Fruit fly (Drosophila melanogaster) whole organism, embryonic: ENCODE data around the gene Sfxn2.

ENCODE experiments used
- Asciz ChIP-seq: fragments of 200-800 bp; sonication (Bioruptor generic); optimal IDR thresholded peaks from 2 replicates; lab custom pipeline; 2017; ENCODE audit warnings: missing biosample characterization, mild to moderate bottlenecking, missing genetic modification characterization, missing genetic modification reagents
- Awh ChIP-seq: fragments of 200-800 bp; sonication (Bioruptor generic); IDR thresholded peaks from 2 replicates; pipeline ENCODE4, ENCODE4 v1.3.6; 2022; ENCODE audit warnings: missing biosample characterization, missing genetic modification characterization
- CG11085 ChIP-seq: fragments of 200-800 bp; sonication (Bioruptor generic); IDR thresholded peaks from 2 replicates; pipeline ENCODE4 v1.3.6; 2022; ENCODE audit warnings: missing biosample characterization, missing genetic modification characterization
- CG12071 ChIP-seq: fragments of 200-800 bp; sonication (Bioruptor generic); optimal IDR thresholded peaks from 3 replicates; lab custom pipeline; 2018; ENCODE audit warnings: missing biosample characterization, mild to moderate bottlenecking, missing genetic modification characterization
- CG1233 ChIP-seq: fragments of 200-800 bp; sonication (Bioruptor generic); optimal IDR thresholded peaks from 4 replicates; lab custom pipeline; 2018; ENCODE audit warnings: missing biosample characterization, mild to moderate bottlenecking, missing genetic modification characterization
- CG13287 ChIP-seq: fragments of 200-800 bp; sonication (Bioruptor generic); IDR thresholded peaks from 2 replicates; pipeline ENCODE4 v1.3.6; 2022; ENCODE audit warnings: missing biosample characterization, missing genetic modification characterization; ENCODE audit not compliant: partially characterized antibody
- CG15073 ChIP-seq: fragments of 200-800 bp; sonication (Bioruptor generic); optimal IDR thresholded peaks from 2 replicates; lab custom pipeline; 2016; ENCODE audit warnings: missing biosample characterization, missing genetic modification characterization
- CG1603 ChIP-seq: fragments of 200-800 bp; sonication (Bioruptor generic); optimal IDR thresholded peaks from 2 replicates; lab custom pipeline; 2019; ENCODE audit warnings: missing biosample characterization, mild to moderate bottlenecking, missing genetic modification characterization, moderate library complexity
- CG17186 ChIP-seq: fragments of 200-800 bp; sonication (Bioruptor generic); optimal IDR thresholded peaks from 3 replicates; lab custom pipeline; 2017; ENCODE audit warnings: missing biosample characterization, missing genetic modification reagents, missing genetic modification characterization
- CG17912 ChIP-seq: fragments of 200-800 bp; sonication (Bioruptor generic); optimal IDR thresholded peaks from 2 replicates; lab custom pipeline; 2018; ENCODE audit warnings: missing biosample characterization, mild to moderate bottlenecking, missing genetic modification characterization
- CG18011 ChIP-seq: fragments of 200-800 bp; sonication (Bioruptor generic); optimal IDR thresholded peaks from 2 replicates; lab custom pipeline; 2017; ENCODE audit warnings: missing biosample characterization, missing genetic modification characterization, mild to moderate bottlenecking, moderate library complexity, missing genotype
- CG2678 ChIP-seq: fragments of 200-800 bp; sonication (Bioruptor generic); optimal IDR thresholded peaks from 3 replicates; lab custom pipeline; 2019; ENCODE audit warnings: missing biosample characterization, mild to moderate bottlenecking, missing genetic modification characterization, moderate library complexity
- CG4707 ChIP-seq: fragments of 200-800 bp; sonication (Bioruptor generic); optimal IDR thresholded peaks from 2 replicates; lab custom pipeline; 2018; ENCODE audit warnings: missing biosample characterization, mild to moderate bottlenecking, missing genetic modification characterization, moderate library complexity
- CG5953 ChIP-seq: fragments of 200-800 bp; sonication (Bioruptor generic); IDR thresholded peaks from 2 replicates; pipeline ENCODE4 v1.3.6; 2022; ENCODE audit warnings: missing biosample characterization, missing genetic modification characterization
- CG6854 ChIP-seq: fragments of 200-800 bp; sonication (Bioruptor generic); optimal IDR thresholded peaks from 3 replicates; lab custom pipeline; 2017; ENCODE audit warnings: missing biosample characterization, mild to moderate bottlenecking, missing genetic modification characterization
- CG9437 ChIP-seq: fragments of 200-800 bp; sonication (Bioruptor generic); optimal IDR thresholded peaks from 2 replicates; lab custom pipeline; 2018; ENCODE audit warnings: missing biosample characterization, mild to moderate bottlenecking, missing genetic modification characterization
- Camta ChIP-seq: fragments of 200-800 bp; sonication (Bioruptor generic); optimal IDR thresholded peaks from 2 replicates; lab custom pipeline; 2016; ENCODE audit warnings: missing biosample characterization, missing genetic modification characterization
- CkIIα-i1 ChIP-seq: fragments of 200-800 bp; sonication (Bioruptor generic); IDR thresholded peaks from 2 replicates; pipeline ENCODE4 v1.3.6; 2022; ENCODE audit warnings: missing biosample characterization, missing genetic modification characterization
- Dfd ChIP-seq, 2 experiments: fragments of >200 bp; optimal IDR thresholded peaks; 2 replicates each; lab custom pipeline; 2017; ENCODE audit warnings: missing biosample characterization in 2 of 2, missing genetic modification characterization in 2 of 2
- Dip3 ChIP-seq: fragments of 200-800 bp; sonication (Bioruptor generic); optimal IDR thresholded peaks from 3 replicates; lab custom pipeline; 2016; ENCODE audit warnings: missing biosample characterization, missing genetic modification characterization
- Fer2 ChIP-seq: fragments of 200-800 bp; sonication (Bioruptor generic); optimal IDR thresholded peaks from 2 replicates; lab custom pipeline; 2018; ENCODE audit warnings: missing biosample characterization, mild to moderate bottlenecking, missing genetic modification characterization, moderate library complexity
- HLH3B ChIP-seq: fragments of 200-800 bp; sonication (Bioruptor generic); IDR thresholded peaks from 2 replicates; pipeline ENCODE4 v1.3.6; 2022; ENCODE audit warnings: missing biosample characterization, missing genetic modification characterization
- Nf-YB ChIP-seq: fragments of 200-800 bp; sonication (Bioruptor generic); optimal IDR thresholded peaks from 3 replicates; lab custom pipeline; 2019; ENCODE audit warnings: missing biosample characterization, mild to moderate bottlenecking, missing genetic modification characterization, moderate library complexity
- Nf-YC ChIP-seq: fragments of 200-800 bp; optimal IDR thresholded peaks from 3 replicates; lab custom pipeline; 2019; ENCODE audit warnings: missing biosample characterization, mild to moderate bottlenecking, missing genetic modification characterization, moderate library complexity
- Stat92E ChIP-seq, 3 experiments: fragments of >200 bp in 2 of 3; fragments of 200-800 bp in 1 of 3; sonication (Bioruptor generic) in 1 of 3; optimal IDR thresholded peaks; 2 replicates each; lab custom pipeline; 2017 to 2019; ENCODE audit warnings: missing biosample characterization in 3 of 3, missing genetic modification characterization in 3 of 3, mild to moderate bottlenecking in 1 of 3, moderate library complexity in 1 of 3
- Trl ChIP-seq, 3 experiments: fragments of >200 bp in 2 of 3; fragments of 200-800 bp in 1 of 3; sonication (Bioruptor generic) in 1 of 3; optimal IDR thresholded peaks; 2 replicates in 1 of 3; 3 replicates in 2 of 3; lab custom pipeline; 2016 to 2017; ENCODE audit warnings: missing biosample characterization in 1 of 3, missing genetic modification characterization in 1 of 3
- Usf ChIP-seq: fragments of 200-800 bp; sonication (Bioruptor generic); optimal IDR thresholded peaks from 2 replicates; lab custom pipeline; 2017; ENCODE audit warnings: missing genotype, missing biosample characterization, missing genetic modification characterization
- ato ChIP-seq: fragments of 200-800 bp; sonication (Bioruptor generic); IDR thresholded peaks from 2 replicates; pipeline ENCODE4 v1.3.6; 2022; ENCODE audit warnings: missing biosample characterization, missing genetic modification characterization; ENCODE audit not compliant: partially characterized antibody
- chn ChIP-seq: fragments of 200-800 bp; sonication (Bioruptor generic); optimal IDR thresholded peaks from 2 replicates; lab custom pipeline; 2016; ENCODE audit warnings: missing biosample characterization, missing genetic modification characterization
- corto ChIP-seq: fragments of 200-800 bp; sonication (Bioruptor generic); optimal IDR thresholded peaks from 2 replicates; lab custom pipeline; 2016; ENCODE audit warnings: missing biosample characterization, mild to moderate bottlenecking, missing genetic modification characterization, moderate library complexity
- croc ChIP-seq: fragments of 200-800 bp; sonication (Bioruptor generic); conservative IDR thresholded peaks from 3 replicates; pipeline ENCODE4 v1.3.6; 2022; ENCODE audit warnings: missing biosample characterization, missing genetic modification characterization
- ewg ChIP-seq: fragments of 200-800 bp; sonication (Bioruptor generic); optimal IDR thresholded peaks from 3 replicates; lab custom pipeline; 2017; ENCODE audit warnings: mild to moderate bottlenecking, missing biosample characterization, missing genetic modification reagents, missing genetic modification characterization
- gfzf ChIP-seq: fragments of 200-800 bp; sonication (Bioruptor generic); optimal IDR thresholded peaks from 2 replicates; lab custom pipeline; 2016; ENCODE audit warnings: missing biosample characterization, mild to moderate bottlenecking, missing genetic modification characterization, moderate library complexity
- inv ChIP-seq: fragments of 200-800 bp; sonication (Bioruptor generic); IDR thresholded peaks from 2 replicates; pipeline ENCODE4 v1.3.6; 2022; ENCODE audit warnings: missing biosample characterization, missing genetic modification characterization; ENCODE audit not compliant: partially characterized antibody
- lola ChIP-seq, 3 experiments: fragments of >200 bp in 2 of 3; fragments of 200-800 bp in 1 of 3; sonication (Bioruptor generic) in 1 of 3; optimal IDR thresholded peaks; 2 replicates each; lab custom pipeline; 2017 to 2019; ENCODE audit warnings: missing biosample characterization in 3 of 3, missing genetic modification characterization in 3 of 3, mild to moderate bottlenecking in 1 of 3, moderate library complexity in 1 of 3
- peb ChIP-seq: fragments of 200-800 bp; sonication (Bioruptor generic); IDR thresholded peaks from 2 replicates; pipeline ENCODE4 v1.3.6; 2022; ENCODE audit warnings: missing biosample characterization, missing genetic modification characterization
- pita ChIP-seq: fragments of 200-800 bp; sonication (Bioruptor generic); optimal IDR thresholded peaks from 2 replicates; lab custom pipeline; 2017; ENCODE audit warnings: missing biosample characterization, mild to moderate bottlenecking, missing genetic modification characterization
- ranshi ChIP-seq: fragments of 200-800 bp; sonication (Bioruptor generic); IDR thresholded peaks from 2 replicates; pipeline ENCODE4 v1.3.6; 2022; ENCODE audit warnings: missing biosample characterization, missing genetic modification characterization
- row ChIP-seq: fragments of 200-800 bp; sonication (Bioruptor generic); IDR thresholded peaks from 3 replicates; pipeline ENCODE4 v1.3.6; 2022; ENCODE audit warnings: missing biosample characterization, missing genetic modification characterization
- scrt ChIP-seq: fragments of 200-800 bp; sonication (Bioruptor generic); optimal IDR thresholded peaks from 2 replicates; lab custom pipeline; 2018; ENCODE audit warnings: missing biosample characterization, mild to moderate bottlenecking, missing genetic modification characterization, moderate library complexity
- slbo ChIP-seq: fragments of 200-800 bp; sonication (Bioruptor generic); IDR thresholded peaks from 2 replicates; pipeline ENCODE4 v1.3.6; 2022; ENCODE audit warnings: missing biosample characterization, missing genetic modification characterization
- slou ChIP-seq: fragments of 200-800 bp; sonication (Bioruptor generic); optimal IDR thresholded peaks from 3 replicates; lab custom pipeline; 2016; ENCODE audit warnings: missing biosample characterization, missing genetic modification characterization
- ssp ChIP-seq: fragments of 200-800 bp; sonication (Bioruptor generic); IDR thresholded peaks from 2 replicates; pipeline ENCODE4 v1.3.6; 2022; ENCODE audit warnings: missing biosample characterization, missing genetic modification characterization
- twi ChIP-seq: fragments of 200-800 bp; optimal IDR thresholded peaks from 2 replicates; lab custom pipeline; 2019; ENCODE audit warnings: missing biosample characterization, mild to moderate bottlenecking, missing genetic modification characterization, moderate library complexity
- tx ChIP-seq: fragments of 200-800 bp; sonication (Bioruptor generic); optimal IDR thresholded peaks from 2 replicates; lab custom pipeline; 2016; ENCODE audit warnings: missing biosample characterization, missing genetic modification characterization
- unpg ChIP-seq: fragments of 200-800 bp; sonication (Bioruptor generic); optimal IDR thresholded peaks from 3 replicates; lab custom pipeline; 2018; ENCODE audit warnings: missing biosample characterization, mild to moderate bottlenecking, missing genetic modification characterization, moderate library complexity
- vnd ChIP-seq: fragments of 200-800 bp; sonication (Bioruptor generic); IDR thresholded peaks from 3 replicates; pipeline ENCODE4 v1.3.6; 2022; ENCODE audit warnings: missing biosample characterization, missing genetic modification characterization; ENCODE audit not compliant: partially characterized antibody

The Sfxn2 gene

DNA sequence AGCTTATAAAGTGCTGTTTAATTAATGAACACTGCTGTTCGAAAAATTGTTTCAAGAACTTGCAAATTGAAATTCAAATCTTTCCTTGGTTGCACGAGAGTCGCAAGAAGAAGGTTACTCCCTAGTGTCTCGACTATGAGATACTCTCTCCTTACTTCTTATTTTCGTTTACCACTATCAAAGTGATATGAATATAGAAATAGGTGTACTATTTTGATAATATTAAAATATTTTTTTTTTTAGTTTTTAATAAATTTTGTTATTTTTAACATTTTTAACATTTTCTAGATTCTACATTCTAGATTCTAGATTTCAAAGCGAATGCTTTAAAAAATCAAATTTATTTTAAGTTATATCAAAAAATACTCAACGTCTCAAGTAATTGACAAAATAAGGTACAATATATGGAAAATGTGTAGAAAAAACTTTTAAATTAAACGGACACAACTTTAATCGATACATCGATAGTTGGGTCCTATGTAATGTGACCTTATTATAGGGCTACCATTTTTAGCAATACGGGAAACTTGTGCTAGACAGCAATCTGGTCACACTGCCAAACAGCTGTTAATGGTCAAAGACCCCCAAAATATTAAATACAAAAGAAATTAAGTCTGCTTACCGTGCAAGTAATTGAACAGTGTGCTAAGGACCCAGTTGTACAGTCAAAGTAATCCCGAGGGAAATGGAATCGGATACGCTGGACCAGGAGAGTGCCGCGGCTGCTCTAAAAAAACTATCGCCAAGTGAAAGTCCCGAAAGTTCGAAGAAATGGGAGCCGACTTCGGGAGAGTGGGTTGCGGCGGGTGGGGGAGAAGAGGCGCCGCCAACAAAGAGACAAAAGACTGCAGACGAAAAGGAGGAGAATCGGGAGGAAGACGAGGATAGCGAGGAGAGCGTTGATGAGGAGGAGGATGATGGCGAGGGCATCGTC lies 29.4 kb downstream of the Sfxn2 start, which contains the start of gene MESR6 (continued):
- peak; percentile 21 for TF ChIP-seq CG17912
- no peak for TF ChIP-seq Nf-YC
- TF ChIP-seq gfzf (GFP tag; lab: Kevin White, UChicago) = peak; percentile 94
- TF ChIP-seq Asciz = peak; percentile 44
- no peak for TF ChIP-seq Usf (GFP tag; lab: Kevin White, UChicago)
- no peak for TF ChIP-seq Nf-YB (GFP tag; lab: Kevin White, UChicago)
- no peak for TF ChIP-seq Fer2
- TF ChIP-seq pita (GFP tag; lab: Kevin White, UChicago) = no peak
- TF ChIP-seq Trl (optimal IDR thresholded peaks at IDR 0.05; lab: Kevin White, UChicago) = no peak
- no peak for TF ChIP-seq Trl (GFP tag; optimal IDR thresholded peaks at IDR 0.05; lab: Kevin White, UChicago)
- TF ChIP-seq chn (GFP tag; lab: Kevin White, UChicago) = no peak
- peak; percentile 74 for TF ChIP-seq CG1603 (tag; lab: Kevin White, UChicago)
- TF ChIP-seq CG5953 (GFP tag; lab: Robert Waterston, UW) = no peak
- TF ChIP-seq slou (GFP tag; lab: Kevin White, UChicago) = no peak
- TF ChIP-seq corto (GFP tag; lab: Kevin White, UChicago) = no peak
- no peak for TF ChIP-seq CG18011
- TF ChIP-seq slbo = peak; percentile 19; the same call in 1 of the 2 replicates
- TF ChIP-seq CG17186 (GFP tag; lab: Kevin White, UChicago) = no peak
- no peak for TF ChIP-seq Dip3 (GFP tag; lab: Kevin White, UChicago)
- no peak for TF ChIP-seq tx (GFP tag; lab: Kevin White, UChicago)
- peak; percentile 11; the same call in 1 of the 2 replicates for TF ChIP-seq Awh (GFP tag; lab: Robert Waterston, UW)
- TF ChIP-seq scrt = no peak
- TF ChIP-seq ato (GFP tag; lab: Robert Waterston, UW) = peak; percentile 58
- TF ChIP-seq row (GFP tag; lab: Robert Waterston, UW) = peak; percentile 64
- peak; percentile 51; the same call in 1 of the 2 replicates for TF ChIP-seq ranshi (GFP tag; lab: Robert Waterston, UW)
- TF ChIP-seq vnd = peak; percentile 49; the same call in 2 of the 3 replicates
- TF ChIP-seq CG1233 (GFP tag; lab: Kevin White, UChicago) = no peak
- TF ChIP-seq croc (GFP tag; lab: Robert Waterston, UW) = no peak
- no peak for TF ChIP-seq CG11085 (GFP tag; lab: Robert Waterston, UW)
- TF ChIP-seq CG15073 (GFP tag; lab: Kevin White, UChicago) = no peak
- TF ChIP-seq CG13287 (GFP tag; lab: Robert Waterston, UW) = peak; percentile 91
- no peak for TF ChIP-seq ssp (GFP tag; lab: Robert Waterston, UW)
- TF ChIP-seq Camta (GFP tag; lab: Kevin White, UChicago) = peak; percentile 7
- TF ChIP-seq CkIIα-i1 (GFP tag; lab: Robert Waterston, UW) = no peak
- no peak for TF ChIP-seq CG4707 (GFP tag; lab: Kevin White, UChicago)
- peak; percentile 12 for TF ChIP-seq twi (tag; lab: Kevin White, UChicago)
- TF ChIP-seq inv (GFP tag; lab: Robert Waterston, UW) = peak; percentile 75
- TF ChIP-seq unpg = peak; percentile 34
- TF ChIP-seq Stat92E (GFP tag; optimal IDR thresholded peaks at IDR 0.05; lab: Kevin White, UChicago) = peak in 1 of 3 experiments; percentile 75
- TF ChIP-seq ewg = no peak
- no peak for TF ChIP-seq peb (GFP tag; lab: Robert Waterston, UW)
- no peak for TF ChIP-seq CG12071 (GFP tag; lab: Kevin White, UChicago)
- no peak for TF ChIP-seq HLH3B (GFP tag; lab: Robert Waterston, UW)
- no peak for TF ChIP-seq Dfd (GFP tag; optimal IDR thresholded peaks at IDR 0.05; lab: Kevin White, UChicago)
- peak; percentile 27 for TF ChIP-seq CG9437 (GFP tag; lab: Kevin White, UChicago)
- no peak for TF ChIP-seq CG6854 (GFP tag; lab: Kevin White, UChicago)
- peak; percentile 33 for TF ChIP-seq CG2678 (tag; lab: Kevin White, UChicago)
- no peak for TF ChIP-seq lola (GFP tag; optimal IDR thresholded peaks at IDR 0.05; lab: Kevin White, UChicago)
